Worm (Caenorhabditis elegans) whole organism, L1 larva: Measurements from ENCODE around the gene rpl-21.
A peak's percentile ranks its signal among the peaks of the same experiment; 100 is the strongest.

Source experiments
- C04F5.9 ChIP-seq: sonication (generic microtip); optimal IDR thresholded peaks from 2 replicates; lab custom pipeline; 2016; ENCODE audit warnings: missing genetic modification characterization, missing compliant biosample characterization
- C16A3.4 ChIP-seq: fragments of 150-350 bp; optimal IDR thresholded peaks from 2 replicates; lab custom pipeline; 2014; ENCODE audit warnings: missing biosample characterization, missing genetic modification characterization
- alr-1 ChIP-seq: fragments of 200-800 bp; sonication (Bioruptor generic); optimal IDR thresholded peaks from 2 replicates; lab custom pipeline; 2018; ENCODE audit warnings: borderline replicate concordance, mild to moderate bottlenecking, missing genetic modification characterization, missing compliant biosample characterization
- ama-1 ChIP-seq: fragments of 150-350 bp; optimal IDR thresholded peaks from 2 replicates; lab custom pipeline; 2014
- blmp-1 ChIP-seq: fragments of 150-350 bp; optimal IDR thresholded peaks from 2 replicates; lab custom pipeline; 2014; ENCODE audit warnings: missing biosample characterization, missing genetic modification characterization
- ceh-63 ChIP-seq: fragments of 200-800 bp; sonication (Bioruptor generic); optimal IDR thresholded peaks from 2 replicates; lab custom pipeline; 2018; ENCODE audit warnings: mild to moderate bottlenecking, missing genetic modification characterization, missing compliant biosample characterization
- ceh-8 ChIP-seq: fragments of 200-800 bp; sonication (Bioruptor generic); optimal IDR thresholded peaks from 2 replicates; lab custom pipeline; 2018; ENCODE audit warnings: mild to moderate bottlenecking, missing genetic modification characterization, moderate library complexity, missing compliant biosample characterization
- ceh-82 ChIP-seq, 3 experiments: fragments of 150-350 bp in 1 of 3; sonication (generic microtip) in 2 of 3; optimal IDR thresholded peaks; 2 replicates each; lab custom pipeline; 2014 to 2017; ENCODE audit warnings: missing biosample characterization in 3 of 3, missing genetic modification characterization in 3 of 3
- ceh-88 ChIP-seq: fragments of 200-800 bp; sonication (Bioruptor generic); IDR thresholded peaks from 2 replicates; pipeline ENCODE4 v1.3.6; 2022; ENCODE audit warnings: missing genetic modification characterization, missing compliant biosample characterization
- ces-1 ChIP-seq: fragments of 150-350 bp; optimal IDR thresholded peaks from 2 replicates; lab custom pipeline; 2014; ENCODE audit warnings: missing biosample characterization, missing genetic modification reagents, missing genetic modification characterization
- egl-13 ChIP-seq: sonication (generic microtip); optimal IDR thresholded peaks from 2 replicates; lab custom pipeline; 2016; ENCODE audit warnings: missing genotype, missing genetic modification reagents, missing genetic modification characterization, missing compliant biosample characterization
- egl-27 ChIP-seq, 2 experiments: fragments of 150-350 bp in 1 of 2; sonication (generic microtip); optimal IDR thresholded peaks; 3 replicates each; lab custom pipeline; 2017 to 2018; ENCODE audit warnings: missing biosample characterization in 2 of 2, missing genetic modification characterization in 2 of 2, missing genetic modification reagents in 2 of 2
- elt-2 ChIP-seq: sonication (generic microtip); optimal IDR thresholded peaks from 2 replicates; lab custom pipeline; 2016; ENCODE audit warnings: missing genetic modification characterization, mild to moderate bottlenecking, inconsistent platforms, missing compliant biosample characterization, missing genetic modification reagents
- fkh-10 ChIP-seq: sonication (generic microtip); optimal IDR thresholded peaks from 2 replicates; lab custom pipeline; 2017; ENCODE audit warnings: missing biosample characterization, missing genetic modification reagents, missing genetic modification characterization
- fkh-4 ChIP-seq: sonication (generic microtip); optimal IDR thresholded peaks from 2 replicates; lab custom pipeline; 2016; ENCODE audit warnings: missing compliant biosample characterization, missing genetic modification characterization, borderline replicate concordance
- fos-1 ChIP-seq: fragments of 150-350 bp; optimal IDR thresholded peaks from 2 replicates; lab custom pipeline; 2014; ENCODE audit warnings: missing biosample characterization, missing genetic modification characterization
- grh-1 ChIP-seq: fragments of 200-800 bp; sonication (Bioruptor generic); IDR thresholded peaks from 2 replicates; pipeline ENCODE4 v1.3.6; 2022; ENCODE audit warnings: missing genetic modification reagents, missing genetic modification characterization, missing compliant biosample characterization
- hpl-2 ChIP-seq: fragments of 150-350 bp; optimal IDR thresholded peaks from 2 replicates; lab custom pipeline; 2014; ENCODE audit warnings: missing biosample characterization, missing genetic modification reagents, missing genetic modification characterization
- jun-1 ChIP-seq: fragments of 150-350 bp; optimal IDR thresholded peaks from 2 replicates; lab custom pipeline; 2014; ENCODE audit warnings: missing biosample characterization, missing genetic modification reagents, missing genetic modification characterization
- lin-14 ChIP-seq: fragments of 200-800 bp; sonication (Bioruptor generic); optimal IDR thresholded peaks from 2 replicates; lab custom pipeline; 2018; ENCODE audit warnings: mild to moderate bottlenecking, missing genetic modification characterization, moderate library complexity, missing compliant biosample characterization
- mdl-1 ChIP-seq, 2 experiments: fragments of 150-350 bp; optimal IDR thresholded peaks; 2 replicates each; lab custom pipeline; 2014 to 2017; ENCODE audit warnings: missing biosample characterization in 2 of 2, missing genetic modification characterization in 2 of 2, inconsistent platforms in 1 of 2
- mep-1 ChIP-seq: fragments of 150-350 bp; optimal IDR thresholded peaks from 2 replicates; lab custom pipeline; 2014; ENCODE audit warnings: missing biosample characterization, missing genetic modification characterization
- nhr-11 ChIP-seq: fragments of 150-350 bp; optimal IDR thresholded peaks from 2 replicates; lab custom pipeline; 2014; ENCODE audit warnings: missing biosample characterization, missing genetic modification characterization
- nhr-19 ChIP-seq: fragments of 200-800 bp; sonication (Bioruptor generic); conservative IDR thresholded peaks from 2 replicates; pipeline ENCODE4 v1.3.6; 2022; ENCODE audit warnings: missing genetic modification characterization, missing compliant biosample characterization
- nhr-237 ChIP-seq: fragments of 150-350 bp; optimal IDR thresholded peaks from 2 replicates; lab custom pipeline; 2014; ENCODE audit warnings: missing biosample characterization, missing genetic modification characterization
- nhr-47 ChIP-seq: sonication (generic microtip); optimal IDR thresholded peaks from 2 replicates; lab custom pipeline; 2016; ENCODE audit warnings: mild to moderate bottlenecking, missing genetic modification characterization, moderate library complexity, missing compliant biosample characterization
- nhr-85 ChIP-seq: sonication (generic microtip); peaks from one replicate; lab custom pipeline; 2016; ENCODE audit warnings: missing genetic modification characterization, inconsistent platforms, missing compliant biosample characterization
- pag-3 ChIP-seq: sonication (generic microtip); optimal IDR thresholded peaks from 2 replicates; lab custom pipeline; 2017; ENCODE audit warnings: missing genetic modification characterization, mild to moderate bottlenecking, missing compliant biosample characterization, antibody characterized with exemption, borderline replicate concordance; ENCODE audit not compliant: insufficient read depth
- snpc-4 ChIP-seq: fragments of 150-350 bp; optimal IDR thresholded peaks from 2 replicates; lab custom pipeline; 2014; ENCODE audit warnings: missing biosample characterization, missing genetic modification characterization
- sox-4 ChIP-seq: sonication (generic microtip); optimal IDR thresholded peaks from 2 replicates; lab custom pipeline; 2016; ENCODE audit warnings: missing genetic modification characterization, missing compliant biosample characterization
- unc-130 ChIP-seq: fragments of 150-350 bp; optimal IDR thresholded peaks from 2 replicates; lab custom pipeline; 2017; ENCODE audit warnings: missing biosample characterization, missing genetic modification characterization, inconsistent platforms
- unc-62 ChIP-seq: fragments of 150-350 bp; optimal IDR thresholded peaks from 2 replicates; lab custom pipeline; 2014; ENCODE audit warnings: missing biosample characterization, missing genetic modification reagents, missing genetic modification characterization
- unc-98 ChIP-seq: fragments of 200-800 bp; sonication (Bioruptor generic); IDR thresholded peaks from 2 replicates; pipeline ENCODE4 v1.3.6; 2022; ENCODE audit warnings: missing genetic modification characterization, missing compliant biosample characterization
- xbp-1 ChIP-seq: sonication (generic microtip); optimal IDR thresholded peaks from 2 replicates; lab custom pipeline; 2016; ENCODE audit warnings: missing genetic modification characterization, missing compliant biosample characterization
- zag-1 ChIP-seq: fragments of 150-350 bp; optimal IDR thresholded peaks from 2 replicates; lab custom pipeline; 2014; ENCODE audit warnings: missing biosample characterization, missing genetic modification characterization
- ztf-11 ChIP-seq, 2 experiments: sonication (generic microtip); optimal IDR thresholded peaks; 2 replicates each; lab custom pipeline; 2016 to 2017; ENCODE audit warnings: missing genetic modification characterization in 2 of 2, missing biosample characterization in 1 of 2, missing compliant biosample characterization in 1 of 2

The rpl-21 gene

ce11 chrIII:8130177-8130902 lies at the start of gene rpl-21, which contains the start of gene C14B9.10 (continued):
- TF ChIP-seq zag-1 (no peak), nhr-237 (tag; lab: Kevin White, UChicago) (peak; percentile 57), unc-62 (no peak), unc-130 (peak; percentile 95), egl-27 (tag; optimal IDR thresholded peaks at IDR 0.05; lab: Kevin White, UChicago) (no peak), grh-1 (GFP tag; lab: Robert Waterston, UW) (peak; percentile 64), ceh-82 (tag; optimal IDR thresholded peaks at IDR 0.05; lab: Kevin White, UChicago) (peak; percentile 73 to 88 (median 77)), blmp-1 (peak; percentile 72), ceh-88 (GFP tag; lab: Robert Waterston, UW) (peak; percentile 47; the same call in 1 of the 2 replicates), elt-2 (peak; percentile 5), hpl-2 (GFP tag; lab: Kevin White, UChicago) (peak; percentile 9), nhr-47 (peak; percentile 86), jun-1 (tag; lab: Kevin White, UChicago) (peak; percentile 74), mdl-1 (tag; optimal IDR thresholded peaks at IDR 0.05; lab: Kevin White, UChicago) (peak in 1 of 2 experiments; percentile 77), fos-1 (tag; lab: Kevin White, UChicago) (peak; percentile 76), sox-4 (tag; lab: Kevin White, UChicago) (peak; percentile 33), ama-1 (lab: Kevin White, UChicago) (no peak), ceh-8 (no peak), C04F5.9 (tag; lab: Kevin White, UChicago) (peak; percentile 50), nhr-19 (peak; percentile 85), fkh-10 (GFP tag; lab: Kevin White, UChicago) (no peak), unc-98 (GFP tag; lab: Robert Waterston, UW) (no peak), snpc-4 (tag; lab: Kevin White, UChicago) (peak; percentile 35), alr-1 (tag; lab: Kevin White, UChicago) (no peak), nhr-11 (peak; percentile 75), mep-1 (tag; lab: Kevin White, UChicago) (peak; percentile 86), nhr-85 (tag; lab: Kevin White, UChicago) (peak; percentile 95), ceh-63 (GFP tag; lab: Kevin White, UChicago) (no peak), egl-13 (tag; lab: Kevin White, UChicago) (peak; percentile 27), fkh-4 (tag; lab: Kevin White, UChicago) (no peak), ces-1 (GFP tag; lab: Kevin White, UChicago) (no peak), C16A3.4 (tag; lab: Kevin White, UChicago) (peak; percentile 90), ztf-11 (tag; optimal IDR thresholded peaks at IDR 0.05; lab: Kevin White, UChicago) (peak in 1 of 2 experiments; percentile 13)

ce11 chrIII:8178924-8179323 lies 48.9 kb upstream of the rpl-21 start, which contains the start of gene C50C3.5:
TSS of gene C50C3.5 (plus strand) at chrIII:8179224.
- TF ChIP-seq pag-3 (tag; lab: Kevin White, UChicago) (no peak), fkh-10 (GFP tag; lab: Kevin White, UChicago) (peak; percentile 52), lin-14 (GFP tag; lab: Kevin White, UChicago) (peak; percentile 37)

- TF ChIP-seq ceh-82 (tag; optimal IDR thresholded peaks at IDR 0.05; lab: Kevin White, UChicago) (no peak), lin-14 (GFP tag; lab: Kevin White, UChicago) (peak; percentile 3), xbp-1 (no peak), ceh-63 (GFP tag; lab: Kevin White, UChicago) (no peak)
Measured at ce11 chrIII:8176265-8176664, 46.2 kb upstream of the rpl-21 start, which contains the start of gene C50C3.12. TSS of gene C50C3.12 (plus strand) at chrIII:8176565.
